Fruit fly (Drosophila melanogaster): ENCODE measurements around the gene CG3618.

DNA sequence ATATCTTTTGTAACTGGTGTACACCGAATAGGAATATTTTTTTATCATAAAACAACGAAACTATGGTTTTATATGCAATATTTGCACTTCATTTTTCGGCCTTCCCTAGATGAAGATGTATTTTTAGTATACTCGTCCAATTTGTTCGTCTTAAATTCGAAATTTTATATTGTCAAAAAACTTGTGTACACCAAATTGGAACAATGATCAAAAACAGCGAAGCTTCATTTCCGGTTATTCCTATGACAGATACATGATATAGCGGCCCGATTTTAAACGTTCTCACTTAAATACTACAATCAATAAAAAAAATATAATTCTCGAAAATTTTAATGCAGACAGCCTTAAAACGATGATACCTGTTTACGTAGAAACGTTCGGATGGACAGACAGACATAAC is 48.6 kb downstream of the CG3618 start:
- no peak for TF ChIP-seq usp (GFP tag; optimal IDR thresholded peaks at IDR 0.05)
- no peak for TF ChIP-seq Dll (optimal IDR thresholded peaks at IDR 0.05)
- TF ChIP-seq psq (optimal IDR thresholded peaks at IDR 0.05), result no peak
- no peak for TF ChIP-seq CG8478 (optimal IDR thresholded peaks at IDR 0.05)
- no peak for TF ChIP-seq EcR (GFP tag; optimal IDR thresholded peaks at IDR 0.05)
- TF ChIP-seq pan (optimal IDR thresholded peaks at IDR 0.05), result no peak
